Worm (Caenorhabditis elegans) whole organism, early embryonic: ENCODE data around the gene F44D12.8.

Experiments used
- ama-1 ChIP-seq: fragments of 150-350 bp; optimal IDR thresholded peaks from 2 replicates; lab custom pipeline; 2014
- scrt-1 ChIP-seq: fragments of 200-800 bp; sonication (Bioruptor generic); IDR thresholded peaks from 2 replicates; pipeline ENCODE4 v1.3.6; 2022; ENCODE audit warnings: missing genetic modification characterization, missing compliant biosample characterization

DNA sequence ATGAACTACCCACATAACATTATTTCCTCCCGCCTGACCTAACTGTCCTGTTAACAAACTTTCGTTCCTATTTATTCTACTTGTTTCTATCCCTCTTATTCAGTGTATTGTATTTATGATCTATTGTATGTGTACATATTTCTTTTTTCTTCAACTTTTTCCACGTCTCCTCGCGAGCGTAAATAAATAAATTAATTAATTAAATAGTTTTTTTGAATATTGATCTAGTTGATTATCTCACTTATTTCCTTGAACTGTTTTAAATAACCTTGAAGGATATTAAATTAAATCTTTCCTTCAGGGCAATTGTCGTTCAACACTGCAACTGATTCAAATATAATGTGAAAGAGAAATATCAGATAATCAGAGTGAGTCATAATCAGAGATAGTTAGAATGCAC is 19.8 kb downstream of the F44D12.8 start, which contains the start of gene frk-1:
- TF ChIP-seq scrt-1 (GFP tag; lab: Robert Waterston, UW) (no peak), ama-1 (lab: Kevin White, UChicago) (no peak)
